Worm (Caenorhabditis elegans): ENCODE measurements around the gene tra-1.

- no peak for TF ChIP-seq snpc-4 (tag; optimal IDR thresholded peaks at IDR 0.05)
- no peak for TF ChIP-seq ces-1 (GFP tag; optimal IDR thresholded peaks at IDR 0.05)
- no peak for TF ChIP-seq unc-62 (GFP tag; optimal IDR thresholded peaks at IDR 0.05)
- TF ChIP-seq ceh-39 (tag; optimal IDR thresholded peaks at IDR 0.05): no peak
Measured at ce11 chrIII:11142908-11143307, 52.1 kb downstream of the tra-1 start.
